Fruit fly (Drosophila melanogaster): Measurements from ENCODE around the gene galectin.

galectin gene

DNA sequence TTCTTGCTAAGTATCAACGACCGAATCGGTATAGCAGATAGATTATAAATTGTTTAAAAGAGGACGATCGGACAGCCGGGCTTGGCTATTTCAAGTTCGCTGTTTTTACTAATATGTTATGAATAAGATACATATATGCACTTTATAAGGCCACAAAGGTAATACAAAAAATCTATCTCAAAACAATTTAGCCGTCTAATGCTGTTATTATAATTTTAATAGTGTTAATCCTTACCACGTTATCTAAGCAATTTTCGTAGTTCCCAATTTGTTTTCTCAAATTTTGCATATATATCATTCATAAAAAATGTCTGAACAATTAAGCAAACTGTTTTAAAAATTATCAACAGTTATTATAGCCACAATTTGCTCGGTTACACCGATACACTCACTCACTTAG, 14.7 kb upstream of the galectin start:
- TF ChIP-seq dl (GFP tag; optimal IDR thresholded peaks at IDR 0.05; ENCODE audit: insufficient read depth in 1 of 2, partially characterized antibody in 2 of 2) (no peak), Hr83 (GFP tag; optimal IDR thresholded peaks at IDR 0.05; ENCODE audit: poor library complexity, severe bottlenecking) (no peak), h (GFP tag; optimal IDR thresholded peaks at IDR 0.05) (no peak), dmrt93B (GFP tag; optimal IDR thresholded peaks at IDR 0.05) (no peak)

DNA sequence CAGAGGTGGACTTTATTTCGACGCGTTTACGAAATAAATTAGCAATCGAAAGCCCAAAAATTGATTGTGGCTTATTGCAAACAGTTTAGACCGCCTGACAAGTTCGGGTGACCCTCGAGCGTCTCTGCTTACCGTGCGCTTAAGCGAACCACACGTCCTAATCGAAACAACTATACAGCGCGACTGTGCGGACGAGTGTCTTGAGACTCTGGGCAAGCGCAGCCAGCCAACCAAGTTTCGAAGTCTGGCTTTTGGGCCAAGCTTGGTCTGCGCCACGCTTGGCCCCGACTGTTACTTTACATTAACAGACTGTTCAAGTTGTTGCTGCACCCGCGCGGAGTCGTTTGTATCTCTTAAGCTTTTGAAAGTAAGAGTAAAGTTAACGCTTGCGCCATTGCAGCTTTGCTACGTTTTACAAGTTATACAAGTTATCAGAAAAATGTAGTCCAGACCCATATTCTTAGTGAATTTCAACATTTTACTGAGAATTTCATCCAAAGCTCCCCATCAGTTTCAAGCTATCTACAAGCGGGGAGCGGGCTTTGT, 12.4 kb upstream of the galectin start:
- no peak for TF ChIP-seq N (GFP tag; optimal IDR thresholded peaks at IDR 0.05)
- no peak for TF ChIP-seq dl (GFP tag; optimal IDR thresholded peaks at IDR 0.05; ENCODE audit: insufficient read depth in 1 of 2, partially characterized antibody in 2 of 2)
- no peak for TF ChIP-seq tai (GFP tag; optimal IDR thresholded peaks at IDR 0.05)
- TF ChIP-seq fru (GFP tag; optimal IDR thresholded peaks at IDR 0.05), result no peak
- TF ChIP-seq Hnf4 (GFP tag; optimal IDR thresholded peaks at IDR 0.05), result no peak
- no peak for TF ChIP-seq CrebA (GFP tag; optimal IDR thresholded peaks at IDR 0.05; ENCODE audit: borderline replicate concordance)
- TF ChIP-seq woc (GFP tag; optimal IDR thresholded peaks at IDR 0.05), result no peak
- TF ChIP-seq OdsH (GFP tag; optimal IDR thresholded peaks at IDR 0.05), result no peak
- no peak for TF ChIP-seq Sp1 (GFP tag; optimal IDR thresholded peaks at IDR 0.05)

DNA sequence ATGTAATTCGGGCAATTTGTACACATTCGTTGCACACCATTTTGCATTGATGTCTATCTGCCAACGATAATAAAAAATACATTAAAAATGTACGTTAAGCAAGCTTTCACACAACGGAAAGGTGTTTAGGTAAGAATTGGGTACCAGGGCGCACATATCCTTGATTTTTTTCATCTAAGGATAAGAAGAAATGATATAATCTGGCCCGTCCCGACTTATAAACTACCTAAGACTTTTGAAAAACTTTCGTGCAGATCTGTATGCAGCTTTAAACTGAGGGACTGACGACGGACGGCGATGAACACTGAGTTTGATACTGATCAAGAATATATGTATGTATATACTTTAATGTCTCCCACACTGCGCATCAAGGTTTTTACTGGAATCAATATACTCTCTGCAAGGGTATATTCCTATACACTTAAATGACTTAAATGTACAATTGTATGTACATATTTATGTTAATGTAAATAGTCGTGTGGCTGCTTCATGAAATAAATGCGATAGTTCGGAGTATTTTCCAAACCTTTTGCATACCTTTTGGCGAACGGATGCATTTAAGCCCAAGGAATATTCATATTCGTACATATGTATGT, 6.1 kb upstream of the galectin start, which contains the start of gene Cda5:
Gene Cda5 (minus strand): TSS at position 51 of the 596 bp plus-strand sequence.
- peak; percentile 16 for TF ChIP-seq Myc (optimal IDR thresholded peaks at IDR 0.05)
- no peak for TF ChIP-seq HLH106 (tag; optimal IDR thresholded peaks at IDR 0.05)

DNA sequence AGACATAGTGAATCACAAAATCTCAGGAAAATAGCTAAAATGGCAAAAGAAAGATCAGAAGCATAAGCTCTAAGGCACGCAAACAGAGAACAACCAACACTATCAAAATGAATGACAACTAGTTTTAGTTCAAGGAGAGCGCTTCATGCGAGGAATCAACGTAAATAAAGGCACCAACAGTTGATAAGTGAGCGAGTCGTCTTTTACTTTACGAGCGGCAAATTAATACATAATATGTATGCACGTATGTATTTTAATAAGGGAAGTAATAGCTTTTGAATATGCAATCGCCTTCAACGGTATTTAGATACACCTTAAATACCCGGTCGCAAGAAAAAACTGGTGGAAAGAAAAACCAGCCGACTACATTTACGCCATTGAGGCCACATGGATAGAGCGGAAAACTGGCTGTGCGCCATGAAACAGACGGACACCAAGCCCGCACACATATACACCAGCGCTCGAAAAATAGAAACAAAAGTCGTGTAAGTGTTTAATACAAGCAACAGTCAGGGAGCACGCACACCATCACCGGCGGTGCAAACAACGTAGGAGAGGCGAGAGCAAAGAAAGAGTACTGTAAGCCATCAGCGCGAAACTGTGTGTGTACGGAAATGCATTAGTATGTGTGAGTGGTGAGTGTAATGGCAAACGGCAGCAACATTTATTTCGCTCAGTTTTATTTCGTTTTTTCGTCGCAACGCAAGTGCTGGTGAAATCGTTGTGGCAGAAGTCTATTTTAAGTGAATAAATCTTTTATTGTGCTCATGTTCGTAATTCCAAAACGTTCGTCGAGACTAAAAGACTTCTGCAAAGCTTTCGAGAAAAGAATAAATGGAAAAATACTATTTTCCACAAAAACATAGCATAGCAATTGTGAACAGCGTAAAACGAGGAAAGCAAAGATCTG, 4.9 kb upstream of the galectin start, which contains the start of gene dbr:
Gene dbr (plus strand): TSS at position 114 of the 910 bp plus-strand sequence.
- TF ChIP-seq jim (GFP tag; optimal IDR thresholded peaks at IDR 0.05) (no peak), Rel (GFP tag; optimal IDR thresholded peaks at IDR 0.05) (peak; percentile 82), Rel (tag; optimal IDR thresholded peaks at IDR 0.05) (no peak), rgr (GFP tag; optimal IDR thresholded peaks at IDR 0.05) (no peak), sage (GFP tag; optimal IDR thresholded peaks at IDR 0.05) (no peak), Myc (optimal IDR thresholded peaks at IDR 0.05) (no peak), CG32264 (GFP tag; optimal IDR thresholded peaks at IDR 0.05) (no peak), Mio (GFP tag; optimal IDR thresholded peaks at IDR 0.05) (no peak), OdsH (GFP tag; optimal IDR thresholded peaks at IDR 0.05) (peak; percentile 13), dsf (GFP tag; optimal IDR thresholded peaks at IDR 0.05; ENCODE audit: borderline replicate concordance) (peak; percentile 3), sv (GFP tag; optimal IDR thresholded peaks at IDR 0.05) (no peak), HLH106 (tag; optimal IDR thresholded peaks at IDR 0.05) (peak; percentile 10), usp (GFP tag; optimal IDR thresholded peaks at IDR 0.05) (no peak), GATAd (GFP tag; optimal IDR thresholded peaks at IDR 0.05) (no peak), Sp1 (GFP tag; optimal IDR thresholded peaks at IDR 0.05) (peak; percentile 55), Vsx2 (GFP tag; optimal IDR thresholded peaks at IDR 0.05; ENCODE audit: partially characterized antibody) (no peak), h (GFP tag; optimal IDR thresholded peaks at IDR 0.05) (no peak), dl (GFP tag; optimal IDR thresholded peaks at IDR 0.05; ENCODE audit: insufficient read depth in 1 of 2, partially characterized antibody in 2 of 2) (peak; percentile 78 to 88), Abd-B (GFP tag; optimal IDR thresholded peaks at IDR 0.05) (no peak), fru (GFP tag; optimal IDR thresholded peaks at IDR 0.05) (no peak), pan (optimal IDR thresholded peaks at IDR 0.05) (no peak), psq (GFP tag; optimal IDR thresholded peaks at IDR 0.05) (peak; percentile 80), tai (GFP tag; optimal IDR thresholded peaks at IDR 0.05) (peak; percentile 44), Hr83 (GFP tag; optimal IDR thresholded peaks at IDR 0.05; ENCODE audit: poor library complexity, severe bottlenecking) (peak; percentile 47), foxo (GFP tag; optimal IDR thresholded peaks at IDR 0.05) (peak in 1 of 2 experiments; percentile 20), CG9705 (GFP tag; optimal IDR thresholded peaks at IDR 0.05) (no peak), Dfd (GFP tag; optimal IDR thresholded peaks at IDR 0.05) (no peak), dmrt93B (GFP tag; optimal IDR thresholded peaks at IDR 0.05) (no peak), lola (GFP tag; optimal IDR thresholded peaks at IDR 0.05) (no peak), ey (GFP tag; optimal IDR thresholded peaks at IDR 0.05) (no peak), woc (GFP tag; optimal IDR thresholded peaks at IDR 0.05) (no peak), br (GFP tag; optimal IDR thresholded peaks at IDR 0.05) (no peak), N (GFP tag; optimal IDR thresholded peaks at IDR 0.05) (peak; percentile 84), CrebA (GFP tag; optimal IDR thresholded peaks at IDR 0.05; ENCODE audit: borderline replicate concordance) (peak; percentile 62), Dif (GFP tag; optimal IDR thresholded peaks at IDR 0.05; ENCODE audit: partially characterized antibody) (peak; percentile 86), Hr78 (GFP tag; optimal IDR thresholded peaks at IDR 0.05) (no peak), brk (GFP tag; optimal IDR thresholded peaks at IDR 0.05) (peak; percentile 47), Jra (GFP tag; optimal IDR thresholded peaks at IDR 0.05) (peak; percentile 28), Hnf4 (GFP tag; optimal IDR thresholded peaks at IDR 0.05) (peak; percentile 25)

Measured in whole organism, wandering third instar larva.